Worm (Caenorhabditis elegans) whole organism, mixed stage, embryonic: ENCODE measurements around the gene bus-1.

Source experiments
- M03D4.4 ChIP-seq: sonication (generic microtip); optimal IDR thresholded peaks from 2 replicates; lab custom pipeline; 2017; ENCODE audit warnings: mild to moderate bottlenecking, missing genetic modification characterization, missing compliant biosample characterization
- blmp-1 ChIP-seq: fragments of 150-350 bp; optimal IDR thresholded peaks from 2 replicates; lab custom pipeline; 2014; ENCODE audit warnings: missing biosample characterization, missing genetic modification characterization
- ceh-39 ChIP-seq: fragments of 150-350 bp; optimal IDR thresholded peaks from 2 replicates; lab custom pipeline; 2014; ENCODE audit warnings: missing biosample characterization, missing genetic modification characterization
- ceh-83 ChIP-seq: fragments of 200-800 bp; sonication (Bioruptor generic); optimal IDR thresholded peaks from 2 replicates; lab custom pipeline; 2018; ENCODE audit warnings: mild to moderate bottlenecking, missing genetic modification characterization, missing compliant biosample characterization
- ces-1 ChIP-seq: fragments of 150-350 bp; optimal IDR thresholded peaks from 2 replicates; lab custom pipeline; 2014; ENCODE audit warnings: missing biosample characterization, missing genetic modification reagents, missing genetic modification characterization
- elt-1 ChIP-seq: sonication (generic microtip); optimal IDR thresholded peaks from 2 replicates; lab custom pipeline; 2017; ENCODE audit warnings: missing genetic modification characterization, mild to moderate bottlenecking, missing compliant biosample characterization, antibody characterized with exemption, moderate library complexity, borderline replicate concordance; ENCODE audit not compliant: insufficient read depth
- elt-3 ChIP-seq: fragments of 150-350 bp; optimal IDR thresholded peaks from 2 replicates; lab custom pipeline; 2014; ENCODE audit warnings: missing biosample characterization, missing genetic modification characterization
- flh-1 ChIP-seq: fragments of 200-800 bp; sonication (Bioruptor generic); optimal IDR thresholded peaks from 2 replicates; lab custom pipeline; 2018; ENCODE audit warnings: mild to moderate bottlenecking, missing genetic modification characterization, moderate library complexity, missing compliant biosample characterization
- ham-2 ChIP-seq: fragments of 200-800 bp; sonication (Bioruptor generic); optimal IDR thresholded peaks from 2 replicates; lab custom pipeline; 2018; ENCODE audit warnings: mild to moderate bottlenecking, missing genetic modification characterization, missing compliant biosample characterization
- hlh-1 ChIP-seq: fragments of 150-350 bp; optimal IDR thresholded peaks from 2 replicates; lab custom pipeline; 2014; ENCODE audit warnings: missing biosample characterization, missing genetic modification reagents, missing genetic modification characterization
- lin-13 ChIP-seq: fragments of 150-350 bp; optimal IDR thresholded peaks from 2 replicates; lab custom pipeline; 2014; ENCODE audit warnings: missing biosample characterization, missing genetic modification characterization
- lin-32 ChIP-seq: fragments of 200-800 bp; sonication (Bioruptor generic); optimal IDR thresholded peaks from 2 replicates; lab custom pipeline; 2018; ENCODE audit warnings: mild to moderate bottlenecking, missing genetic modification characterization, missing compliant biosample characterization
- lsy-2 ChIP-seq: fragments of 150-350 bp; optimal IDR thresholded peaks from 2 replicates; lab custom pipeline; 2014; ENCODE audit warnings: missing biosample characterization, missing genetic modification characterization
- mab-5 ChIP-seq: fragments of 150-350 bp; optimal IDR thresholded peaks from 2 replicates; lab custom pipeline; 2014; ENCODE audit warnings: missing biosample characterization, missing genetic modification characterization
- mep-1 ChIP-seq: fragments of 150-350 bp; optimal IDR thresholded peaks from 2 replicates; lab custom pipeline; 2017; ENCODE audit warnings: missing biosample characterization, missing genetic modification reagents, missing genetic modification characterization, inconsistent platforms
- mls-2 ChIP-seq: sonication (generic microtip); optimal IDR thresholded peaks from 2 replicates; lab custom pipeline; 2016; ENCODE audit warnings: mild to moderate bottlenecking, missing genetic modification characterization, moderate library complexity, missing compliant biosample characterization
- nhr-12 ChIP-seq: fragments of 150-350 bp; optimal IDR thresholded peaks from 2 replicates; lab custom pipeline; 2014; ENCODE audit warnings: missing biosample characterization, missing genetic modification characterization
- nhr-237 ChIP-seq: fragments of 150-350 bp; optimal IDR thresholded peaks from 2 replicates; lab custom pipeline; 2014; ENCODE audit warnings: missing biosample characterization, missing genetic modification characterization
- nhr-28 ChIP-seq: fragments of 150-350 bp; optimal IDR thresholded peaks from 2 replicates; lab custom pipeline; 2014; ENCODE audit warnings: missing biosample characterization, missing genetic modification characterization
- nhr-76 ChIP-seq: sonication (generic microtip); optimal IDR thresholded peaks from 2 replicates; lab custom pipeline; 2017; ENCODE audit warnings: missing biosample characterization, missing genetic modification characterization
- pha-4 ChIP-seq: fragments of 150-350 bp; optimal IDR thresholded peaks from 2 replicates; lab custom pipeline; 2018; ENCODE audit warnings: missing biosample characterization, missing genetic modification reagents, missing genetic modification characterization
- sem-2 ChIP-seq: fragments of 200-800 bp; sonication (Bioruptor generic); optimal IDR thresholded peaks from 2 replicates; lab custom pipeline; 2018; ENCODE audit warnings: mild to moderate bottlenecking, missing genetic modification characterization, missing compliant biosample characterization
- snpc-4 ChIP-seq: fragments of 150-350 bp; optimal IDR thresholded peaks from 2 replicates; lab custom pipeline; 2014; ENCODE audit warnings: missing biosample characterization, missing genetic modification characterization
- sptf-1 ChIP-seq: sonication (generic microtip); optimal IDR thresholded peaks from 2 replicates; lab custom pipeline; 2017; ENCODE audit warnings: mild to moderate bottlenecking, missing genetic modification characterization, moderate library complexity, missing compliant biosample characterization
- tbx-8 ChIP-seq: fragments of 200-800 bp; sonication (Bioruptor generic); optimal IDR thresholded peaks from 2 replicates; lab custom pipeline; 2018; ENCODE audit warnings: mild to moderate bottlenecking, missing genetic modification characterization, moderate library complexity, missing compliant biosample characterization
- unc-120 ChIP-seq: sonication (generic microtip); optimal IDR thresholded peaks from 2 replicates; lab custom pipeline; 2017; ENCODE audit warnings: missing genetic modification characterization, missing compliant biosample characterization; ENCODE audit not compliant: poor library complexity, severe bottlenecking
- unc-39 ChIP-seq: fragments of 150-350 bp; optimal IDR thresholded peaks from 2 replicates; lab custom pipeline; 2014; ENCODE audit warnings: missing biosample characterization, missing genetic modification characterization
- unc-62 ChIP-seq: fragments of 150-350 bp; optimal IDR thresholded peaks from 2 replicates; lab custom pipeline; 2014; ENCODE audit warnings: missing biosample characterization, missing genetic modification reagents, missing genetic modification characterization
- ztf-11 ChIP-seq: fragments of 150-350 bp; optimal IDR thresholded peaks from 2 replicates; lab custom pipeline; 2014; ENCODE audit warnings: missing biosample characterization, missing genetic modification characterization

bus-1 gene

DNA sequence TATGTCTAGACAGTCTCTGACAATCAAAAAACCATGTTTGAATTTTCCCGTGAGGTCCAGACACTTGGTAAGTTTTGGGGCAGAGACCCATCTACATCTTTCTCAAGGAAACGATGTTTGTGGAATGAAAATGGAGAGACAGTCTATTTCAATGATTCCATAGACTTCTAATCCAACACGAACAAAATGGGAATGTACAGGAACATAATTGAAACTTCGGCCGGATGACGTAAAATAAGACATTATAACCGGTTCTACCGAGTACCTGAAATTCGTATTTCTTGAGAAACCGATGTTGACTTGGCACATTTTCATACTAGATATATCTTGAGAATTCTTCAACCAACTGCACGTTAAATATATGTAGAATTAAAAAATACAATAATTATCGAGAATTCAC, 36.5 kb downstream of the bus-1 start, which contains the start of gene str-87:
Gene str-87, minus strand, starts transcription at position 101 of the 400 bp plus-strand sequence.
- TF ChIP-seq nhr-28 (tag; lab: Kevin White, UChicago) (no peak), ces-1 (no peak), mep-1 (tag; lab: Kevin White, UChicago) (no peak), tbx-8 (GFP tag; lab: Kevin White, UChicago) (no peak), pha-4 (tag; lab: Kevin White, UChicago) (no peak), mls-2 (tag; lab: Kevin White, UChicago) (no peak), unc-62 (GFP tag; lab: Kevin White, UChicago) (no peak), ham-2 (no peak), nhr-12 (tag; lab: Kevin White, UChicago) (no peak), ceh-39 (tag; lab: Kevin White, UChicago) (no peak), lin-13 (tag; lab: Kevin White, UChicago) (no peak), lsy-2 (tag; lab: Kevin White, UChicago) (no peak), blmp-1 (tag; lab: Kevin White, UChicago) (no peak), lin-32 (GFP tag; lab: Kevin White, UChicago) (no peak)
- TF ChIP-seq, all 35 proteins: peak for 0

DNA sequence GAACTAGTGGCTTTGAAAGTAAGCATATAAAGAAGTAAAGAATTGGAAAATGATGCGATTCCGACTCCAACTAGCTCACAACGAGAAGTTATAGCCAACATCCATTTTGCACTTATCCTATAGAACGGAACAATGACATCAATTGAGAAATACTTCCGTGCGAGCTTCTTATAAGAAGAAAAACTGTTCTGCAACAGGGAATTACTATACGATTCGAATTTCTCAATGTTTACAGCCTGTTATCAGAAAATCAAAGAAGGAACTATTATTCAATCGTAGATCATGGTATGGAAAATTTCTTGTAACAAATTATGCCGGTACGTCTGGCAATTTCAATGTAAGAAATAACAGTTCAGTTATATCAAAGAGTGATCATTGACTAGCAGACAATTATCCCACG, 38.9 kb downstream of the bus-1 start, which contains the start of gene str-85:
Gene str-85, minus strand, starts transcription at position 101 of the 400 bp plus-strand sequence.
- no peak for TF ChIP-seq ceh-83
- no peak for TF ChIP-seq ham-2
- TF ChIP-seq nhr-12 (tag; lab: Kevin White, UChicago) = no peak
- TF ChIP-seq unc-39 (tag; lab: Kevin White, UChicago) = no peak
- TF ChIP-seq pha-4 (tag; lab: Kevin White, UChicago) = no peak
- TF ChIP-seq unc-120 (tag; lab: Kevin White, UChicago) = no peak
- TF ChIP-seq flh-1 (GFP tag; lab: Kevin White, UChicago) = no peak
- TF ChIP-seq elt-1 = no peak
- TF ChIP-seq mab-5 (tag; lab: Kevin White, UChicago) = no peak
- TF ChIP-seq snpc-4 (tag; lab: Kevin White, UChicago) = no peak
- no peak for TF ChIP-seq lin-32 (GFP tag; lab: Kevin White, UChicago)
- no peak for TF ChIP-seq sptf-1 (tag; lab: Kevin White, UChicago)
- TF ChIP-seq, all 35 proteins: peak for 0

DNA sequence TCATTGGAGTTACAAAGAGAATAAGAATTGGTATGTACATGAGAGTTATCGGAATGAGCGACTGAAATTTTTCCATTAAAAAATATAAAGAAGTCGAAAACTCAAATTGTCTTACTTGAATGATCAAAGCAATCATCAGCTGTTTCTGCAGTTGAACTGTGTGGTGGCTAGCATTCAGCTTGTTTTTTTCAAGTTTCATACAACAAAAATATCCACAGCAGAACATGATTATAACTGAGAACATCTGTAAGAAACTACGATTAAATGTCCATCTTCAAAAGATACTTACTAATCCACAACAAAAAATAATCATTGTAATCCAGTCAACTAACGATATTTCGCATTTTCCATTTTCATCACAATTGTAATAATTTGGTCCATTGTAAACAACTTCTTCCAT, 39.8 kb downstream of the bus-1 start:
- TF ChIP-seq mab-5 (tag; lab: Kevin White, UChicago) (no peak), ces-1 (no peak), ztf-11 (no peak), flh-1 (GFP tag; lab: Kevin White, UChicago) (no peak), M03D4.4 (tag; lab: Kevin White, UChicago) (no peak), lin-32 (GFP tag; lab: Kevin White, UChicago) (no peak), nhr-12 (tag; lab: Kevin White, UChicago) (no peak), nhr-76 (no peak), ceh-83 (no peak), blmp-1 (tag; lab: Kevin White, UChicago) (no peak), elt-3 (tag; lab: Kevin White, UChicago) (no peak)
- TF ChIP-seq, all 35 proteins: peak for 0

DNA sequence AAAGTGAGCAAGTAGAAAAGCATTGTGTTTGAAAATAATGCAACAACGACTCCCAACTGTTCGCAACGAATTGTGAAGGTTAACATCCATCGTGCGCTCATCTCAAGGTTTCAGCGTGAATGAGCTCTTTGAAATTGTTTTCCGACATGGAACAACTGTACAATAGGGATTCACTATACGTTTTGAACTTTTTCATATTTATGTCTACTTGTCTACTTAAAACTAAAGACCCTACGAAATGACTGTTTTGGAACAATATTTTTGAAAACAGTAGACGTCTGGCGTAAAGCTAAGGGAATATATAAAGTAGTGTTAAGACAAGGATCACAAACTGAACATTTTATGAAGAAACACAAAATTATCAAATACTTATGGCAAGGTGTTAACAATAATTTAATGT, 41.0 kb downstream of the bus-1 start, which contains the start of gene str-86:
Gene str-86, minus strand, starts transcription at position 101 of the 400 bp plus-strand sequence.
- TF ChIP-seq ham-2 = no peak
- TF ChIP-seq elt-3 (tag; lab: Kevin White, UChicago) = no peak
- no peak for TF ChIP-seq pha-4 (tag; lab: Kevin White, UChicago)
- no peak for TF ChIP-seq M03D4.4 (tag; lab: Kevin White, UChicago)
- TF ChIP-seq ceh-39 (tag; lab: Kevin White, UChicago) = no peak
- TF ChIP-seq mls-2 (tag; lab: Kevin White, UChicago) = no peak
- no peak for TF ChIP-seq lin-32 (GFP tag; lab: Kevin White, UChicago)
- no peak for TF ChIP-seq unc-120 (tag; lab: Kevin White, UChicago)
- TF ChIP-seq blmp-1 (tag; lab: Kevin White, UChicago) = no peak
- TF ChIP-seq nhr-237 (tag; lab: Kevin White, UChicago) = no peak
- TF ChIP-seq hlh-1 (tag; lab: Kevin White, UChicago) = no peak
- TF ChIP-seq flh-1 (GFP tag; lab: Kevin White, UChicago) = no peak
- no peak for TF ChIP-seq unc-39 (tag; lab: Kevin White, UChicago)

DNA sequence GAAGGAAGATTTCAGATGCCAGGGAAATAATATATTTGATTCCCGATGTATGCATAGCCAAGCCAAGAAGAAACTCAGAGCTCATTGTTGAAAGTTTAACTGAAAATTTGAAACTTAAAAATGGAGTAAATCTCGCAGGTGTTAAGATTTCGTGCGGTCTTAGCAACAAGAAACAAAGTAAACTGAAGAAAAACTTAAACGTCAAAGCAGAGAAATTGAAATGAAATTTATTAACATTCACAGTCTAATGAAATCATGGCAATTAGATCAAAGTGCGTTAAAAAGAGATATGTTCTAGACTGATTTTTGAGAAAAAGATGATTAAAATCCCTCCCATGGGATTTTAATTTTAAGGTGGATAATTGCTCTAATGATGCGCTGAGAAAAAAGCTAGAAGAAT, 43.8 kb downstream of the bus-1 start, which contains the start of gene str-84:
Gene str-84, minus strand, starts transcription at position 101 of the 400 bp plus-strand sequence.
- no peak for TF ChIP-seq unc-120 (tag; lab: Kevin White, UChicago)
- TF ChIP-seq sem-2 (GFP tag; lab: Kevin White, UChicago) = no peak
